Worm (Caenorhabditis elegans): ENCODE results near the gene C29E4.11.

The C29E4.11 gene

DNA sequence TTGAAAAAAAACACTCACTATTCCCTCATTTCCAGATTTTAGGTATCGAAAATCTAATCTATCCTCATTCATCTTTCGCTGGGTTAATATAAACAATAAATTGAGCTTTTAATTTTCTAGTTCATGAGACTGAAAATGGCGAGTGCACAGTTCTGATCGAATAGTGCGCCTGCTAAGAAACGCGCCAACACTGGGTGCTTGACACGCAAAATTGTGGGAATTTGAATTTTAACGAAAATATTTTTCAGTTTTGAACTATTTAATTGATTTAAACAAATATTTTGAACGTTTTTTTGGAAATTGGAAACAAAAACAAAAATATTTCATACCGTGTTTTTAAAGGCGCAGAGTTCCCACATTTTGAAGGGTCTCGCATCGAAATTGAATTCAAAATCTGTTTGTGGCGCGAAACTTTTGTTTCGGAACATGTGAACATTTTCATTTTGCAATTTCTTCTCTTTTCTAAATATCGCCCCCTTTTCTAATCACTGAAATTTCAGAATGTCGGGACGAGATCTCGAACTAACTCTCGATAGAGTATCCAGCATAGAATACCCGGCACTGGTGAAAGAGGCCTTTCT is 29.3 kb downstream of the C29E4.11 start, which contains the start of the genes C29E4.13 and npp-15:
TSS of gene C29E4.13 (minus strand) at position 169 of the 581 bp plus-strand sequence.
TSS of gene npp-15 (plus strand) at position 495 of the 581 bp plus-strand sequence.
- TF ChIP-seq B0310.2 (tag; optimal IDR thresholded peaks at IDR 0.05) (no peak), pes-1 (GFP tag; IDR thresholded peaks at IDR 0.05) (no peak), tra-4 (tag; optimal IDR thresholded peaks at IDR 0.05) (no peak), tbx-37 (GFP tag; conservative IDR thresholded peaks at IDR 0.05) (no peak), hmbx-1 (tag; optimal IDR thresholded peaks at IDR 0.05) (no peak), ets-7 (tag; optimal IDR thresholded peaks at IDR 0.05) (no peak), hnd-1 (tag; optimal IDR thresholded peaks at IDR 0.05) (no peak), flt-1 (GFP tag; IDR thresholded peaks at IDR 0.05) (no peak), sea-1 (GFP tag; conservative IDR thresholded peaks at IDR 0.05) (no peak), F13C5.2 (tag; optimal IDR thresholded peaks at IDR 0.05) (no peak), ceh-36 (tag; optimal IDR thresholded peaks at IDR 0.05) (no peak)

DNA sequence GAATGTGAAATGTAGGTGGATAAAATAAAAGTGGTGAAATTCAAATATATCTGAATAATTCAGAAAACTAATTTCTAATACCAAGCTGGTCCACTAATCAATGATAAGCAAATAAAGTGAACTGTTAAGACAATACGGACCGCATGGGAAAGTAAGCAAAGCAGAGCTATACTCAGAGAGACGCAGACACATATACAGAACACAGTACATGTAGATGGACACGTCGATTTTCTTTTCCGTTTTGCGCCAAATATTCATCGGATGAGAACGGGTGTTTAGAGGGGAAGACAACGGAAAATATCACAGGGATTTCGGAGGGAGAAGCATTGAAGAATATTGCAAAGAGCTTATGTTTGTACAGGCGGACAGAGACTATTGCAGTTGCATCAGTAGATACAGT is 31.9 kb downstream of the C29E4.11 start:
- TF ChIP-seq hmg-4 (GFP tag; optimal IDR thresholded peaks at IDR 0.05): no peak
- no peak for TF ChIP-seq tbx-37 (GFP tag; conservative IDR thresholded peaks at IDR 0.05)
- no peak for TF ChIP-seq ceh-13 (GFP tag; optimal IDR thresholded peaks at IDR 0.05)
- no peak for TF ChIP-seq hmbx-1 (tag; optimal IDR thresholded peaks at IDR 0.05)

DNA sequence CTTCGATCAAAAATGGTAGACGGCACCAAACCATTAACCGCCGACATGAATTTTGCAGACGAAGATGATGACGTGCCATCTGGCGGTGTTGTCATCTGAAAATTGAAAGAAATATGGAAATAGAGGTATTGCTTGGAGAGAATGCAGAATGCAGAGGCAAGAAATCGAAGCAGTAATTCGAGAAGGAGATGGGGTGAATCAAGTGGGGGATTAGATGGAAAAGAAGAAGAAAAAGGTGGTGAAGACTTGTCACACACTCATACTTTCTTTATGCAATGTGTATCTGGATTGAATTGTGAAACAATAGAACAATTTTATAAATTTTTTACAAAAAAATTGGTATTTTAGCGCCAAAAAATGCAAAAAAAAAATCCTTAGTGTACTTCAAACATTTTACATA is 33.1 kb downstream of the C29E4.11 start, which contains the start of gene tag-250:
TSS of gene tag-250 (minus strand) at position 101 of the 400 bp plus-strand sequence.
- TF ChIP-seq F13C5.2 (tag; optimal IDR thresholded peaks at IDR 0.05) (no peak), ceh-13 (GFP tag; optimal IDR thresholded peaks at IDR 0.05) (no peak), tra-4 (tag; optimal IDR thresholded peaks at IDR 0.05) (no peak), pes-1 (GFP tag; IDR thresholded peaks at IDR 0.05) (no peak), ama-1 (optimal IDR thresholded peaks at IDR 0.05) (no peak), hmg-4 (GFP tag; optimal IDR thresholded peaks at IDR 0.05) (no peak), tbx-11 (GFP tag; IDR thresholded peaks at IDR 0.05) (no peak), B0310.2 (tag; optimal IDR thresholded peaks at IDR 0.05) (no peak), ceh-36 (tag; optimal IDR thresholded peaks at IDR 0.05) (no peak), scrt-1 (GFP tag; IDR thresholded peaks at IDR 0.05) (no peak)

DNA sequence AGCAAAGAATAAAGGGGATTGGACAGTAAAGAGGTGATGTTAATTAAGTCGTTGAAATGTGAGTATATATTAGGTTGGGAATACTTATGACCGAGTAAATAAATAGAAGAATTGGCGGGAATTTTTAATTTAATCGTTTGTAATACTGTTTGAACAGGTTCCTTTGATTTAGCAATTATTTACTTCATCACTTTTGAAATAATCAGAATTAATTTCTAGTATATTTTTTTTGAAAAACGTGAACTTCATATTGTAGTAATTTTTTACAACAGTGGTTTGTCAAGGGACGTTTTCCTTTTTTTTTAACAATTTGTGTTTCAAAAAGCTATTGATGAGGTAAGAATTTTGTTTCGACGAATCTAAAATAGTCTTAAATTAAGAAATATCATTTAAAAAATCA is 35.7 kb downstream of the C29E4.11 start, which contains the start of gene C29E4.17:
TSS of gene C29E4.17 (plus strand) at position 301 of the 400 bp plus-strand sequence.
- TF ChIP-seq hmbx-1 (tag; optimal IDR thresholded peaks at IDR 0.05) (no peak), scrt-1 (GFP tag; IDR thresholded peaks at IDR 0.05) (no peak), tbx-37 (GFP tag; conservative IDR thresholded peaks at IDR 0.05) (no peak), aly-1 (tag; optimal IDR thresholded peaks at IDR 0.05) (no peak), ets-7 (tag; optimal IDR thresholded peaks at IDR 0.05) (no peak), F13C5.2 (tag; optimal IDR thresholded peaks at IDR 0.05) (no peak), hmg-4 (GFP tag; optimal IDR thresholded peaks at IDR 0.05) (no peak), B0310.2 (tag; optimal IDR thresholded peaks at IDR 0.05) (no peak)

DNA sequence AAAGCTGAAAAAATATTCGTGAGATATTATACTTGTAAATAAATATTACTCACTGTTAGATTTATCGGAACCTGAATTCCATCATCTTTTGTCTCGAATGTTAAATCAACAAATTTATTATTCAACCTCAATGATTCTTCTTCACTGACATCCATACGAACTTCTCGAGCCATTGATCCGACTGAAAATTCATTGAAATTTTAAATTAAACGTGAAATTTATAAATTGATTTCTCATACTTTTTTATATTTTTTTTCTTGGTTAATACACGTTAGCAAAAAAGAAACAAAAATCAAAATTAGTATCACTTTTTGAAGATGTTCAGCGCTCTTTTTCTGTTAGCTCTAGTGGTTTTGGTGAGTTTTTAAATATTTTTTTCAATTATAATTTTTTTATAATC is 38.1 kb downstream of the C29E4.11 start, which contains the start of gene C29E4.14:
TSS of gene C29E4.14 (plus strand) at position 301 of the 400 bp plus-strand sequence.
- TF ChIP-seq ama-1 (optimal IDR thresholded peaks at IDR 0.05) (no peak), aly-1 (tag; optimal IDR thresholded peaks at IDR 0.05) (no peak), F13C5.2 (tag; optimal IDR thresholded peaks at IDR 0.05) (no peak), scrt-1 (GFP tag; IDR thresholded peaks at IDR 0.05) (no peak), ceh-13 (GFP tag; optimal IDR thresholded peaks at IDR 0.05) (no peak), ceh-36 (tag; optimal IDR thresholded peaks at IDR 0.05) (no peak), pes-1 (GFP tag; IDR thresholded peaks at IDR 0.05) (no peak), sea-1 (GFP tag; conservative IDR thresholded peaks at IDR 0.05) (no peak), B0310.2 (tag; optimal IDR thresholded peaks at IDR 0.05) (no peak), tbx-37 (GFP tag; conservative IDR thresholded peaks at IDR 0.05) (no peak), ets-7 (tag; optimal IDR thresholded peaks at IDR 0.05) (no peak), hnd-1 (tag; optimal IDR thresholded peaks at IDR 0.05) (no peak), hmg-4 (GFP tag; optimal IDR thresholded peaks at IDR 0.05) (no peak), hmbx-1 (tag; optimal IDR thresholded peaks at IDR 0.05) (no peak), tra-4 (tag; optimal IDR thresholded peaks at IDR 0.05) (no peak), tbx-11 (GFP tag; IDR thresholded peaks at IDR 0.05) (no peak), flt-1 (GFP tag; IDR thresholded peaks at IDR 0.05) (no peak)

DNA sequence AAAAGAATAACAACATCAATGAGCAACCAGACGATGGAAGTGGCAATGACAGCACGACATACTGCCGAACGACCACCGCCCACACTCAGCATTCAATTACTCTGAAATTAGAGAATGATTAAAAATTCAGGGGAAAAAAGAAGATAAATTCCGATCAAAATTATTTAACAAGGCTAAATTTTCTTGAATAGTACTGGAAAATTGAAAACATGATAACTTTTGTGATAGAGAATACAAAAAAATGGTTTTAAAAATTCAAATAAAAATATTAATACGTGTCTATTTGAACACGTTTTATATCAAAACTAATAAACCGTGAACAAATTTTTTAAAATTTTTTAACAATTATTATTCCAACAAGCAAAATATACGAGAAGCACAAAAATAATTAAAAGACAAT is 40.2 kb downstream of the C29E4.11 start, which contains the start of gene gly-3:
TSS of gene gly-3 (minus strand) at position 101 of the 400 bp plus-strand sequence.
- no peak for TF ChIP-seq tra-4 (tag; optimal IDR thresholded peaks at IDR 0.05)
- no peak for TF ChIP-seq B0310.2 (tag; optimal IDR thresholded peaks at IDR 0.05)
- TF ChIP-seq hmg-4 (GFP tag; optimal IDR thresholded peaks at IDR 0.05): no peak
- no peak for TF ChIP-seq tbx-37 (GFP tag; conservative IDR thresholded peaks at IDR 0.05)
- no peak for TF ChIP-seq ama-1 (optimal IDR thresholded peaks at IDR 0.05)
- no peak for TF ChIP-seq scrt-1 (GFP tag; IDR thresholded peaks at IDR 0.05)
- TF ChIP-seq ets-7 (tag; optimal IDR thresholded peaks at IDR 0.05): no peak
- TF ChIP-seq hmbx-1 (tag; optimal IDR thresholded peaks at IDR 0.05): no peak

DNA sequence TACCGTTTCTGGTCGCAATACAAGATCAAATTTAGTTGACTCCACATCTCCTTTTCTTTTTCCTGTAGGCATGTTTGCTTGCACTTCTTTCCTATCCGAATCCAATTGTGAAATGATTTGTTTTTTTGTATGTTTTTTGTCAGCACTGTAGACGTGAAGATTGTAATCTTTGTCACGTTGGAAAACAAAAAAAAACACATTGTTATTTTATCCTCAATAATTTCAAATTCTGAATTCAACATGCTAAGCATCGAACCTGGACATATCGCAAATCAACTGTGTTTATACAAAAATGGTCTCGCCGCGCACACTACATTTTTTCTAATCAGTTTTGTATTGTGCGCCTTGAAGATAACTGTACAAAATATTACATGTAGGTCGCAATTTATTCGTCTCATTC is 44.4 kb downstream of the C29E4.11 start, which contains the start of gene ZK688.12:
TSS of gene ZK688.12 (minus strand) at position 101 of the 400 bp plus-strand sequence.
- TF ChIP-seq tra-4 (tag; optimal IDR thresholded peaks at IDR 0.05) (no peak), pes-1 (GFP tag; IDR thresholded peaks at IDR 0.05) (no peak), ceh-36 (tag; optimal IDR thresholded peaks at IDR 0.05) (no peak), flt-1 (GFP tag; IDR thresholded peaks at IDR 0.05) (no peak)

DNA sequence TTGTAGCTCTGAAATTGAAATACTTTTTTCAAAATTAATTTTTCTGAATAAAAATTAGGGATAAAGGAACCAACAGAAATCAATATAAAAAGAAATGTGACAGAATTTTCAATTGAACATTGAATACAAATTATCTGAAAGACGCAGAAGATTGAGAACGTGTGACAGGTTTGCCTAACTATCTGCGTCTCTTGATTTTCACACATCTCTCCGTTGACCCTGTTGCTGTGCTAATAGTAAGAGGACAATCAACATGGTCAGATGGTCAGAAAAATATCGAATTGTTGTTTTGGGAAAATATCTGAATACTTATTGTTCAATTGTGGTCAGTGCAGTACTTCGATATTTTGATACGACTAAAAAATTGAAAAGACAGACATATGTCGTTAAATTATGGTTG is 46.3 kb downstream of the C29E4.11 start, which contains the start of gene ZK688.7:
TSS of gene ZK688.7 (minus strand) at position 14 of the 400 bp plus-strand sequence.
- TF ChIP-seq ama-1 (optimal IDR thresholded peaks at IDR 0.05): no peak

All from whole organism, early embryonic.